Fruit fly (Drosophila melanogaster) whole organism, embryonic: ENCODE measurements around the gene CG14244.

ENCODE experiments used
- ATbp ChIP-seq: fragments of 200-800 bp; sonication (Bioruptor generic); optimal IDR thresholded peaks from 2 replicates; lab custom pipeline; 2017; ENCODE audit warnings: missing biosample characterization, mild to moderate bottlenecking, missing genetic modification characterization, missing genetic modification reagents
- Atf-2 ChIP-seq: fragments of 200-800 bp; sonication (Bioruptor generic); optimal IDR thresholded peaks from 2 replicates; lab custom pipeline; 2016; ENCODE audit warnings: missing biosample characterization, missing genetic modification characterization
- CG10209 ChIP-seq: fragments of 200-800 bp; sonication (Bioruptor generic); optimal IDR thresholded peaks from 3 replicates; lab custom pipeline; 2017; ENCODE audit warnings: missing biosample characterization, mild to moderate bottlenecking, missing genetic modification characterization, missing genetic modification reagents
- CG15601 ChIP-seq: fragments of 200-800 bp; sonication (Bioruptor generic); optimal IDR thresholded peaks from 3 replicates; lab custom pipeline; 2019; ENCODE audit warnings: missing biosample characterization, mild to moderate bottlenecking, missing genetic modification characterization, moderate library complexity
- CG16815 ChIP-seq: fragments of 200-800 bp; sonication (Bioruptor generic); optimal IDR thresholded peaks from 3 replicates; lab custom pipeline; 2017; ENCODE audit warnings: missing biosample characterization, mild to moderate bottlenecking, missing genetic modification characterization
- CG18764 ChIP-seq: fragments of 200-800 bp; sonication (Bioruptor generic); optimal IDR thresholded peaks from 3 replicates; lab custom pipeline; 2016; ENCODE audit warnings: missing biosample characterization, missing genetic modification characterization
- CG30020 ChIP-seq: fragments of 200-800 bp; optimal IDR thresholded peaks from 2 replicates; lab custom pipeline; 2019; ENCODE audit warnings: missing biosample characterization, mild to moderate bottlenecking, missing genetic modification characterization, moderate library complexity
- CG31388 ChIP-seq: fragments of 200-800 bp; sonication (Bioruptor generic); optimal IDR thresholded peaks from 2 replicates; lab custom pipeline; 2016; ENCODE audit warnings: missing biosample characterization, missing genetic modification characterization
- CG33557 ChIP-seq: fragments of 200-800 bp; sonication (Bioruptor generic); optimal IDR thresholded peaks from 2 replicates; lab custom pipeline; 2019; ENCODE audit warnings: missing biosample characterization, mild to moderate bottlenecking, missing genetic modification characterization, moderate library complexity
- CG43689 ChIP-seq: fragments of 200-800 bp; sonication (Bioruptor generic); IDR thresholded peaks from 2 replicates; pipeline ENCODE4 v1.3.6; 2022; ENCODE audit warnings: missing biosample characterization, missing genetic modification characterization
- CG6791 ChIP-seq: fragments of 200-800 bp; sonication (Bioruptor generic); IDR thresholded peaks from 3 replicates; pipeline ENCODE4 v1.3.6; 2022; ENCODE audit warnings: missing biosample characterization, missing genetic modification characterization; ENCODE audit not compliant: partially characterized antibody
- CG6854 ChIP-seq: fragments of 200-800 bp; sonication (Bioruptor generic); optimal IDR thresholded peaks from 3 replicates; lab custom pipeline; 2017; ENCODE audit warnings: missing biosample characterization, mild to moderate bottlenecking, missing genetic modification characterization
- CG8388 ChIP-seq: fragments of 200-800 bp; sonication (Bioruptor generic); optimal IDR thresholded peaks from 2 replicates; lab custom pipeline; 2019; ENCODE audit warnings: missing biosample characterization, mild to moderate bottlenecking, missing genetic modification characterization, moderate library complexity
- CrebB ChIP-seq: fragments of 200-800 bp; sonication (Bioruptor generic); optimal IDR thresholded peaks from 3 replicates; lab custom pipeline; 2018; ENCODE audit warnings: missing biosample characterization, mild to moderate bottlenecking, missing genetic modification characterization
- Ets97D ChIP-seq: fragments of 200-800 bp; sonication (Bioruptor generic); optimal IDR thresholded peaks from 3 replicates; lab custom pipeline; 2016; ENCODE audit warnings: missing biosample characterization, missing genetic modification characterization
- GATAe ChIP-seq: fragments of 200-800 bp; sonication (Bioruptor generic); conservative IDR thresholded peaks from 2 replicates; pipeline ENCODE4 v1.3.6; 2022; ENCODE audit warnings: missing biosample characterization, missing genetic modification characterization
- H2.0 ChIP-seq: fragments of 200-800 bp; sonication (Bioruptor generic); IDR thresholded peaks from 2 replicates; pipeline ENCODE4 v1.3.6; 2022; ENCODE audit warnings: missing biosample characterization, missing genetic modification characterization
- HmgZ ChIP-seq: fragments of 200-800 bp; sonication (Bioruptor generic); optimal IDR thresholded peaks from 2 replicates; lab custom pipeline; 2018; ENCODE audit warnings: missing biosample characterization, mild to moderate bottlenecking, missing genetic modification characterization
- NK7.1 ChIP-seq: fragments of 200-800 bp; sonication (Bioruptor generic); optimal IDR thresholded peaks from 3 replicates; lab custom pipeline; 2016; ENCODE audit warnings: missing biosample characterization, missing genetic modification characterization
- Oli ChIP-seq: fragments of 200-800 bp; sonication (Bioruptor generic); optimal IDR thresholded peaks from 2 replicates; lab custom pipeline; 2018; ENCODE audit warnings: missing biosample characterization, mild to moderate bottlenecking, missing genetic modification characterization, moderate library complexity
- Poxn ChIP-seq: fragments of 200-800 bp; sonication (Bioruptor generic); IDR thresholded peaks from 2 replicates; pipeline ENCODE4 v1.3.6; 2022; ENCODE audit warnings: missing biosample characterization, missing genetic modification characterization
- Trl ChIP-seq, 3 experiments: fragments of >200 bp in 2 of 3; fragments of 200-800 bp in 1 of 3; sonication (Bioruptor generic) in 1 of 3; optimal IDR thresholded peaks; 2 replicates in 1 of 3; 3 replicates in 2 of 3; lab custom pipeline; 2016 to 2017; ENCODE audit warnings: missing biosample characterization in 1 of 3, missing genetic modification characterization in 1 of 3
- Usf ChIP-seq: fragments of 200-800 bp; sonication (Bioruptor generic); optimal IDR thresholded peaks from 2 replicates; lab custom pipeline; 2017; ENCODE audit warnings: missing genotype, missing biosample characterization, missing genetic modification characterization
- bigmax ChIP-seq: fragments of 200-800 bp; sonication (Bioruptor generic); optimal IDR thresholded peaks from 2 replicates; lab custom pipeline; 2018; ENCODE audit warnings: missing biosample characterization, mild to moderate bottlenecking, missing genetic modification characterization
- crol ChIP-seq: fragments of 200-800 bp; sonication (Bioruptor generic); IDR thresholded peaks from 2 replicates; pipeline ENCODE4 v1.3.6; 2022; ENCODE audit warnings: missing biosample characterization, missing genetic modification characterization
- crp ChIP-seq, 2 experiments: fragments of 200-800 bp; sonication (Bioruptor generic); optimal IDR thresholded peaks; 2 replicates in 1 of 2; 3 replicates in 1 of 2; lab custom pipeline; 2017; ENCODE audit warnings: missing biosample characterization in 2 of 2, missing genetic modification characterization in 2 of 2, mild to moderate bottlenecking in 1 of 2, moderate library complexity in 1 of 2
- cwo ChIP-seq: fragments of 200-800 bp; sonication (Bioruptor generic); optimal IDR thresholded peaks from 3 replicates; lab custom pipeline; 2017; ENCODE audit warnings: missing biosample characterization, missing genetic modification characterization, mild to moderate bottlenecking, moderate library complexity, missing genetic modification reagents
- dimm ChIP-seq: fragments of 200-800 bp; sonication (Bioruptor generic); IDR thresholded peaks from 2 replicates; pipeline ENCODE4 v1.3.6; 2022; ENCODE audit warnings: missing biosample characterization, missing genetic modification characterization
- ems ChIP-seq: fragments of 200-800 bp; sonication (Bioruptor generic); optimal IDR thresholded peaks from 3 replicates; lab custom pipeline; 2016; ENCODE audit warnings: missing biosample characterization, missing genetic modification characterization
- eyg ChIP-seq: fragments of 200-800 bp; sonication (Bioruptor generic); optimal IDR thresholded peaks from 3 replicates; lab custom pipeline; 2016; ENCODE audit warnings: missing biosample characterization, missing genetic modification characterization
- fu2 ChIP-seq: fragments of 200-800 bp; sonication (Bioruptor generic); optimal IDR thresholded peaks from 2 replicates; lab custom pipeline; 2016; ENCODE audit warnings: missing biosample characterization, missing genetic modification characterization
- klu ChIP-seq: fragments of 200-800 bp; sonication (Bioruptor generic); IDR thresholded peaks from 2 replicates; pipeline ENCODE4 v1.3.6; 2022; ENCODE audit warnings: missing biosample characterization, missing genetic modification characterization
- lab ChIP-seq: fragments of 200-800 bp; sonication (Bioruptor generic); optimal IDR thresholded peaks from 3 replicates; lab custom pipeline; 2017; ENCODE audit warnings: missing biosample characterization, missing genetic modification characterization, mild to moderate bottlenecking, moderate library complexity, missing genetic modification reagents
- lmd ChIP-seq: fragments of 200-800 bp; sonication (Bioruptor generic); IDR thresholded peaks from 2 replicates; pipeline ENCODE4 v1.3.6; 2022; ENCODE audit warnings: missing biosample characterization, missing genetic modification characterization
- salm ChIP-seq: fragments of 200-800 bp; sonication (Bioruptor generic); optimal IDR thresholded peaks from 2 replicates; lab custom pipeline; 2018; ENCODE audit warnings: missing biosample characterization, mild to moderate bottlenecking, missing genetic modification characterization
- sc ChIP-seq, 3 experiments: fragments of >200 bp in 2 of 3; fragments of 200-800 bp in 1 of 3; sonication (Bioruptor generic) in 1 of 3; optimal IDR thresholded peaks; 2 replicates in 2 of 3; 3 replicates in 1 of 3; lab custom pipeline; 2017; ENCODE audit warnings: mild to moderate bottlenecking in 1 of 3, missing biosample characterization in 1 of 3, missing genetic modification characterization in 1 of 3, missing genetic modification reagents in 1 of 3
- sqz ChIP-seq: fragments of 200-800 bp; sonication (Bioruptor generic); optimal IDR thresholded peaks from 3 replicates; lab custom pipeline; 2018; ENCODE audit warnings: missing biosample characterization, mild to moderate bottlenecking, missing genetic modification characterization
- tin ChIP-seq: fragments of 200-800 bp; sonication (Bioruptor generic); optimal IDR thresholded peaks from 3 replicates; lab custom pipeline; 2016; ENCODE audit warnings: missing biosample characterization, missing genetic modification characterization
- wek ChIP-seq: fragments of 200-800 bp; sonication (Bioruptor generic); optimal IDR thresholded peaks from 3 replicates; lab custom pipeline; 2018; ENCODE audit warnings: missing biosample characterization, mild to moderate bottlenecking, missing genetic modification characterization, moderate library complexity
- zen2 ChIP-seq: fragments of 200-800 bp; sonication (Bioruptor generic); IDR thresholded peaks from 3 replicates; pipeline ENCODE4 v1.3.6; 2022; ENCODE audit warnings: missing biosample characterization, missing genetic modification characterization; ENCODE audit not compliant: partially characterized antibody

The CG14244 gene

dm6 chr3R:26714109-26714576 is 11.8 kb upstream of the CG14244 start, which contains the start of gene amon (continued):
- peak; percentile 80 for TF ChIP-seq crol (GFP tag; lab: Robert Waterston, UW)
- TF ChIP-seq lab (GFP tag; lab: Kevin White, UChicago), result peak; percentile 100
- peak; percentile 98 for TF ChIP-seq H2.0 (GFP tag; lab: Robert Waterston, UW)
- TF ChIP-seq Usf (GFP tag; lab: Kevin White, UChicago), result peak; percentile 86
- peak; percentile 94 for TF ChIP-seq dimm (GFP tag; lab: Robert Waterston, UW)
- peak; percentile 88 for TF ChIP-seq CG15601 (tag; lab: Kevin White, UChicago)
- TF ChIP-seq klu (GFP tag; lab: Robert Waterston, UW), result peak; percentile 97
- TF ChIP-seq CrebB (tag; lab: Kevin White, UChicago), result peak; percentile 99
- peak; percentile 95 for TF ChIP-seq Ets97D
- TF ChIP-seq CG16815 (GFP tag; lab: Kevin White, UChicago), result peak; percentile 95
- TF ChIP-seq zen2 (GFP tag; lab: Robert Waterston, UW), result no peak
- no peak for TF ChIP-seq sqz (GFP tag; lab: Kevin White, UChicago)
- no peak for TF ChIP-seq Trl (optimal IDR thresholded peaks at IDR 0.05; lab: Kevin White, UChicago)
- peak; percentile 99 for TF ChIP-seq Trl (GFP tag; optimal IDR thresholded peaks at IDR 0.05; lab: Kevin White, UChicago)
- TF ChIP-seq Poxn (GFP tag; lab: Robert Waterston, UW), result peak; percentile 98
- TF ChIP-seq CG30020 (tag; lab: Kevin White, UChicago), result no peak
- peak; percentile 99 for TF ChIP-seq tin (GFP tag; lab: Kevin White, UChicago)
- TF ChIP-seq CG18764, result peak; percentile 95
- peak; percentile 94 for TF ChIP-seq CG31388 (GFP tag; lab: Kevin White, UChicago)
- TF ChIP-seq CG43689 (GFP tag; lab: Robert Waterston, UW), result peak; percentile 97
- TF ChIP-seq CG6854 (GFP tag; lab: Kevin White, UChicago), result peak; percentile 99
- peak; percentile 99 for TF ChIP-seq eyg (GFP tag; lab: Kevin White, UChicago)
- TF ChIP-seq ATbp (GFP tag; lab: Kevin White, UChicago), result peak; percentile 99
- TF ChIP-seq fu2 (GFP tag; lab: Kevin White, UChicago), result peak; percentile 99
- peak in 1 of 2 experiments; percentile 74 for TF ChIP-seq crp (GFP tag; optimal IDR thresholded peaks at IDR 0.05; lab: Kevin White, UChicago)
- TF ChIP-seq CG33557 (GFP tag; lab: Kevin White, UChicago), result no peak
- peak; percentile 96 for TF ChIP-seq Atf-2 (GFP tag; lab: Kevin White, UChicago)
- TF ChIP-seq sc (optimal IDR thresholded peaks at IDR 0.05; lab: Kevin White, UChicago), result no peak
- TF ChIP-seq sc (GFP tag; optimal IDR thresholded peaks at IDR 0.05; lab: Kevin White, UChicago), result peak; percentile 89
- TF ChIP-seq CG10209 (GFP tag; lab: Kevin White, UChicago), result peak; percentile 98
- TF ChIP-seq NK7.1 (GFP tag; lab: Kevin White, UChicago), result peak; percentile 98
- TF ChIP-seq CG8388 (GFP tag; lab: Kevin White, UChicago), result peak; percentile 91
- TF ChIP-seq lmd (GFP tag; lab: Robert Waterston, UW), result peak; percentile 99
- peak; percentile 97 for TF ChIP-seq Oli (tag; lab: Kevin White, UChicago)
- TF ChIP-seq CG6791 (GFP tag; lab: Robert Waterston, UW), result no peak
- TF ChIP-seq wek (GFP tag; lab: Kevin White, UChicago), result peak; percentile 94
- peak; percentile 77 for TF ChIP-seq bigmax (GFP tag; lab: Kevin White, UChicago)
- TF ChIP-seq HmgZ, result peak; percentile 99
- TF ChIP-seq ems (GFP tag; lab: Kevin White, UChicago), result peak; percentile 99
- TF ChIP-seq cwo (GFP tag; lab: Kevin White, UChicago), result peak; percentile 98
- TF ChIP-seq salm (tag; lab: Kevin White, UChicago), result peak; percentile 95
- peak; percentile 93 for TF ChIP-seq GATAe (GFP tag; lab: Robert Waterston, UW)
- TF ChIP-seq, all 482 proteins: peak for 425
